Fruit fly (Drosophila melanogaster) ovary, adult (tissue): ENCODE measurements around the gene CG42245.

Experiments used
- CG17801 ChIP-seq: fragments of 200-800 bp; optimal IDR thresholded peaks from 2 replicates; lab custom pipeline; 2019; ENCODE audit warnings: missing biosample characterization, mild to moderate bottlenecking, missing genetic modification characterization, moderate library complexity; ENCODE audit not compliant: partially characterized antibody

The CG42245 gene

DNA sequence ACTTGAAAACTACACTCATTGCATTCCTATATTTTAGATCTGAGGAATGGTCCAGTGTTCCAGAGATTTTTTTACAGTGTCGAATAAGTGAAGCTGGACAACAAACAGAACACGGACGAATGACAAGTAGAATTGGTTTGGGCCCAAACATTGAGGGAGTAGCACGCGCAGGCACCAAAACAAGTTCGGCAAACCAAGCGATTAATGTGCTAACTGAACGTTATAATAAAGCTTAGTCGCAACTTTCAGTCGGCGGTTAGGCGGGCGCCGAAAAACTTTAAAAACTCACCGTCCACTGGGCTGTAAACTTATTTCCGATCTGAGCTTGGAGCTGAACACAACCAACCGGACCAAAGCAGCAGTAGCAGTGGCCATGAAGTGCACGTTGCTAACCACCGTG, 13.6 kb downstream of the CG42245 start, which contains the start of gene CG1143:
CG1143 (plus strand) TSS at position 301 of the 400 bp plus-strand sequence.
- no peak for TF ChIP-seq CG17801 (GFP tag; lab: Kevin White, UChicago)

DNA sequence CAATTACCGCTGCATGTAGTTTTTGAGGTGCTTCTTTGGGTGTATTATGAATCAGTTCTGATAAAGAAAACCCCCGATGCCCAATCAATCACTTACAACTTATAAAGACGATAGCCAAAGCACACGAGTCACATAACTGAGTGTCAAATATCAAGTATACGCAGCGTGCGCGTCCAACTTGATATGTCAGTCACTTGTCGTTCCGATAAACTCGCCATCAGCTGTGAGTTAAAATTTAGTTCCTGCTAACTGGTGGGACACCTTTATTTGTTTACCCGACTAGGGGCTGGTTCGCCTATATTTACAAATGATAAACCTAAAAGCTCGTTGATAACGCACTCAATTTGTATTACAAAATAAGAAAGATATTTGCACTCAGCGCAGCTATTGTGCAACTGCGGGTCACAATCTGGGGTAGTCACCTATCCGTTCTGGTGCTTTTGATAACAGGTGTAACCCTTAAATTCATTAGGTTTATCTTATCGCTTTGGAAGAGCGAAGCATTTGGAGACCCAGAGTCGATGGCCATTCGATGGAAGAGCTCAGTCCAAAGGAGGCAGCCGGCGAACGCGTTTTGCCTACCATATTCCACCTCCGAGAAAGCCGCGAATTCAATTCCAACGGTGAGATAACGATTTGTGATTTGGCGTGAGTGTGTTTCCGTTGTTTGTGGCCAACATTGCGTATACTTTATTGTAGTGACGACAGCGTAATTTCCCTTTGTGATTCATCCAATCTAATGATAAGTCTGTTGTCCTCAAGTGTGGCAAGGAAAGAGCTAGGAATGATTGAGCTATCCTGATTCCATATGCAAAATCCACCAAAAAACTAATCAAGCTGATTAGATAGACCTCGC, 16.2 kb downstream of the CG42245 start, which contains the start of gene CG1246:
CG1246 (plus strand) TSS at position 526 of the 856 bp plus-strand sequence.
- TF ChIP-seq CG17801 (GFP tag; lab: Kevin White, UChicago), result no peak

DNA sequence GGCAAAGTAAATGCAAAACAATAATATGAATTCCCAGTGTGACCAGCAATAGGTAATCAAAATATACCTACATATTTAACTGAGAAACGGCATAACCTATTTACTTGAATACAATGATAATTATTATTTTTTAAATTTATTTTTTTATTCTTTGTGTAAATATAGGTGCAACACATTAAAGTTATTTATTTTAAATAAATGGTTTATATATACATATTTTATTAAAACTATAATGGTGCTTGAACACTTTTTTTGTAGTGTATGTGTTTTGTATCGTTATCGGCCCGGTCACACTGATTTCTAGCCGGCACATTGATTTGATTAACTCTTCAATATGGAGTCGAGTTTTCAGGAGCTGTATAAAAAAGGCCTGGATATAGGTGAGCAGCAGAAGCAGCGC, 20.3 kb downstream of the CG42245 start, which contains the start of the genes ProRS-m, CG42304 and Snup:
ProRS-m (minus strand) TSS at position 51 of the 400 bp plus-strand sequence.
CG42304 (plus strand) TSS at position 289 of the 400 bp plus-strand sequence.
Snup (plus strand) TSS at position 289 of the 400 bp plus-strand sequence.
- peak; percentile 71 for TF ChIP-seq CG17801 (GFP tag; lab: Kevin White, UChicago)

DNA sequence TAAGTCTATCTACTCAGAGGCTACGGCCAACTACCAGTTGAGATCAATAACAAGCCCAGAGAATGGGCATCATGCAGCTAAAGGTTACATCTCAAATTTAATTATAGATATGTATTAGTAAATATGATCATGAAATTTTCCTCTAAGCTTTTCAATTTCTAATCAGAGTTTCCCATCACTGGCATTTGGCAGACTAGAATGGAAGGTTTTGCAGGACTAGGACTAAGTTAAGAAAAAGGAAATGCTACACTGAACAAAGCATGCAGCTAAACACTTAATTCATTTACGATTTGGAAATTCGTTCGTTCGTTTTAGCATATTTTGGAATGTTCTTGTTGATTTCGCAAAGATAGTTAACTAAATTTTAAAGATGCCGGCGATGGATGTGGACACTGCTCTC, 27.8 kb downstream of the CG42245 start, which contains the start of gene CG33233:
CG33233 (plus strand) TSS at position 301 of the 400 bp plus-strand sequence.
- TF ChIP-seq CG17801 (GFP tag; lab: Kevin White, UChicago), result no peak

DNA sequence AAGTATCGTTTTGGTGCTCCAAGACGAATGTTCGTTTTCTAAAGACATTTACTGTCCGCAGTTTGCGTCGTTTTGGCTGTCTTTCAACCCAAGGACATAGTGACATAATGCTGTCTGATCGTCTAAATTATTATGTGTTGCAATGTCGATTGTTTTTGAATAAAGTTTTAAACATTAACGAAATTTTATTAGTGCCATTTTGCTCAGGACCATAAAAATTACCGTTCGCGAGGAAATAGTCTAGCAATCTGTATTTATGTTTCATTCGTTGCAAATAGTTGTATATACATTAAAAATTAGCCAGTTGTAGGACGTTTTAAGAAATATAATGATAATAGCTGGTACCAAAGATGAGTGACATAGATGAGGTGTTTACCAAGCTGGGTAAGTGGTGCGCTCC, 29.8 kb downstream of the CG42245 start, which contains the start of gene CG33234:
CG33234 (plus strand) TSS at position 301 of the 400 bp plus-strand sequence.
- no peak for TF ChIP-seq CG17801 (GFP tag; lab: Kevin White, UChicago)
